Fruit fly (Drosophila melanogaster) whole organism, embryonic: ENCODE data around the gene Notum.

Experiments used
- B-H1 ChIP-seq: fragments of 200-800 bp; sonication (Bioruptor generic); IDR thresholded peaks from 3 replicates; pipeline ENCODE4 v1.3.6; 2022; ENCODE audit warnings: missing biosample characterization, missing genetic modification characterization
- CG11695 ChIP-seq: fragments of 200-800 bp; sonication (Bioruptor generic); IDR thresholded peaks from 3 replicates; pipeline ENCODE4 v1.3.6; 2022; ENCODE audit warnings: missing biosample characterization, missing genetic modification characterization
- CG12155 ChIP-seq: fragments of 200-800 bp; sonication (Bioruptor generic); optimal IDR thresholded peaks from 3 replicates; lab custom pipeline; 2016; ENCODE audit warnings: missing biosample characterization, missing genetic modification characterization
- CG12219 ChIP-seq: fragments of 200-800 bp; sonication (Bioruptor generic); optimal IDR thresholded peaks from 3 replicates; lab custom pipeline; 2018; ENCODE audit warnings: missing biosample characterization, mild to moderate bottlenecking, missing genetic modification characterization
- CG13123 ChIP-seq: fragments of 200-800 bp; sonication (Bioruptor generic); optimal IDR thresholded peaks from 2 replicates; lab custom pipeline; 2016; ENCODE audit warnings: missing biosample characterization, missing genetic modification characterization
- CG13424 ChIP-seq: fragments of 200-800 bp; sonication (Bioruptor generic); optimal IDR thresholded peaks from 2 replicates; lab custom pipeline; 2019; ENCODE audit warnings: missing biosample characterization, mild to moderate bottlenecking, missing genetic modification characterization, moderate library complexity
- CG13775 ChIP-seq: fragments of 200-800 bp; sonication (Bioruptor generic); optimal IDR thresholded peaks from 3 replicates; lab custom pipeline; 2017; ENCODE audit warnings: missing biosample characterization, mild to moderate bottlenecking, missing genetic modification characterization
- CG15011 ChIP-seq: fragments of 200-800 bp; sonication (Bioruptor generic); optimal IDR thresholded peaks from 3 replicates; lab custom pipeline; 2018; ENCODE audit warnings: missing biosample characterization, mild to moderate bottlenecking, missing genetic modification characterization
- CG17612 ChIP-seq: fragments of 200-800 bp; sonication (Bioruptor generic); IDR thresholded peaks from 2 replicates; pipeline ENCODE4 v1.3.6; 2022; ENCODE audit warnings: missing biosample characterization, missing genetic modification characterization
- CG18476 ChIP-seq: fragments of 200-800 bp; sonication (Bioruptor generic); optimal IDR thresholded peaks from 2 replicates; lab custom pipeline; 2016; ENCODE audit warnings: missing biosample characterization, mild to moderate bottlenecking, missing genetic modification characterization
- CG32772 ChIP-seq: fragments of 200-800 bp; sonication (Bioruptor generic); IDR thresholded peaks from 2 replicates; pipeline ENCODE4 v1.3.6; 2022; ENCODE audit warnings: missing biosample characterization, missing genetic modification characterization
- CG33557 ChIP-seq: fragments of 200-800 bp; sonication (Bioruptor generic); optimal IDR thresholded peaks from 2 replicates; lab custom pipeline; 2019; ENCODE audit warnings: missing biosample characterization, mild to moderate bottlenecking, missing genetic modification characterization, moderate library complexity
- CG3838 ChIP-seq: fragments of 200-800 bp; sonication (Bioruptor generic); optimal IDR thresholded peaks from 3 replicates; lab custom pipeline; 2016; ENCODE audit warnings: missing biosample characterization, missing genetic modification characterization
- CG3847 ChIP-seq: fragments of 200-800 bp; sonication (Bioruptor generic); IDR thresholded peaks from 2 replicates; pipeline ENCODE4 v1.3.6; 2022; ENCODE audit warnings: missing biosample characterization, missing genetic modification characterization
- CG6254 ChIP-seq: fragments of 200-800 bp; sonication (Bioruptor generic); optimal IDR thresholded peaks from 3 replicates; lab custom pipeline; 2017; ENCODE audit warnings: mild to moderate bottlenecking, missing biosample characterization, missing genetic modification reagents, missing genetic modification characterization
- CG8388 ChIP-seq: fragments of 200-800 bp; sonication (Bioruptor generic); optimal IDR thresholded peaks from 2 replicates; lab custom pipeline; 2019; ENCODE audit warnings: missing biosample characterization, mild to moderate bottlenecking, missing genetic modification characterization, moderate library complexity
- CG9727 ChIP-seq: fragments of 200-800 bp; sonication (Bioruptor generic); optimal IDR thresholded peaks from 3 replicates; lab custom pipeline; 2017; ENCODE audit warnings: missing biosample characterization, mild to moderate bottlenecking, missing genetic modification characterization
- E2f2 ChIP-seq: fragments of 200-800 bp; sonication (Bioruptor generic); IDR thresholded peaks from 2 replicates; pipeline ENCODE4 v1.3.6; 2022; ENCODE audit warnings: missing biosample characterization, missing genetic modification characterization
- Eip74EF ChIP-seq, 2 experiments: fragments of 200-800 bp in 1 of 2; fragments of >200 bp in 1 of 2; sonication (Bioruptor generic) in 1 of 2; optimal IDR thresholded peaks; 2 replicates each; lab custom pipeline; 2017 to 2019; ENCODE audit warnings: missing biosample characterization in 2 of 2, missing genetic modification characterization in 2 of 2, mild to moderate bottlenecking in 1 of 2, moderate library complexity in 1 of 2
- Ets97D ChIP-seq: fragments of 200-800 bp; sonication (Bioruptor generic); optimal IDR thresholded peaks from 3 replicates; lab custom pipeline; 2016; ENCODE audit warnings: missing biosample characterization, missing genetic modification characterization
- Fer1 ChIP-seq: fragments of 200-800 bp; sonication (Bioruptor generic); optimal IDR thresholded peaks from 2 replicates; lab custom pipeline; 2017; ENCODE audit warnings: missing biosample characterization, mild to moderate bottlenecking, missing genetic modification characterization
- NC2β ChIP-seq: fragments of 200-800 bp; sonication (Bioruptor generic); optimal IDR thresholded peaks from 2 replicates; lab custom pipeline; 2016; ENCODE audit warnings: missing biosample characterization, missing genetic modification characterization
- Nf-YC ChIP-seq: fragments of 200-800 bp; optimal IDR thresholded peaks from 3 replicates; lab custom pipeline; 2019; ENCODE audit warnings: missing biosample characterization, mild to moderate bottlenecking, missing genetic modification characterization, moderate library complexity
- Oli ChIP-seq: fragments of 200-800 bp; sonication (Bioruptor generic); optimal IDR thresholded peaks from 2 replicates; lab custom pipeline; 2018; ENCODE audit warnings: missing biosample characterization, mild to moderate bottlenecking, missing genetic modification characterization, moderate library complexity
- Ptx1 ChIP-seq: fragments of 200-800 bp; sonication (Bioruptor generic); IDR thresholded peaks from 2 replicates; pipeline ENCODE4 v1.3.6; 2022; ENCODE audit warnings: missing biosample characterization, missing genetic modification characterization
- Side ChIP-seq: fragments of 200-800 bp; sonication (Bioruptor generic); optimal IDR thresholded peaks from 2 replicates; lab custom pipeline; 2016; ENCODE audit warnings: missing biosample characterization, missing genetic modification characterization
- Vsx1 ChIP-seq: fragments of 200-800 bp; sonication (Bioruptor generic); optimal IDR thresholded peaks from 2 replicates; lab custom pipeline; 2017; ENCODE audit warnings: missing biosample characterization, mild to moderate bottlenecking, missing genetic modification characterization, missing genetic modification reagents
- ab ChIP-seq: fragments of 200-800 bp; sonication (Bioruptor generic); optimal IDR thresholded peaks from 2 replicates; lab custom pipeline; 2016; ENCODE audit warnings: missing biosample characterization, missing genetic modification characterization
- ara ChIP-seq: fragments of 200-800 bp; sonication (Bioruptor generic); IDR thresholded peaks from 2 replicates; pipeline ENCODE4 v1.3.6; 2022; ENCODE audit warnings: missing biosample characterization, missing genetic modification characterization
- bbx ChIP-seq: fragments of 200-800 bp; sonication (Bioruptor generic); IDR thresholded peaks from 2 replicates; pipeline ENCODE4 v1.3.6; 2022; ENCODE audit warnings: missing biosample characterization, missing genetic modification characterization; ENCODE audit not compliant: partially characterized antibody
- caup ChIP-seq: fragments of 200-800 bp; sonication (Bioruptor generic); optimal IDR thresholded peaks from 3 replicates; lab custom pipeline; 2017; ENCODE audit warnings: missing biosample characterization, mild to moderate bottlenecking, missing genetic modification characterization, moderate library complexity; ENCODE audit not compliant: severe bottlenecking
- chinmo ChIP-seq: fragments of 200-800 bp; sonication (Bioruptor generic); IDR thresholded peaks from 4 replicates; pipeline ENCODE4 v1.3.6; 2022; ENCODE audit warnings: missing biosample characterization, missing genetic modification characterization; ENCODE audit not compliant: partially characterized antibody
- disco-r ChIP-seq: fragments of 200-800 bp; sonication (Bioruptor generic); optimal IDR thresholded peaks from 2 replicates; lab custom pipeline; 2016; ENCODE audit warnings: missing biosample characterization, missing genetic modification characterization
- dmrt11E ChIP-seq: fragments of 200-800 bp; sonication (Bioruptor generic); optimal IDR thresholded peaks from 3 replicates; lab custom pipeline; 2018; ENCODE audit warnings: missing biosample characterization, mild to moderate bottlenecking, missing genetic modification characterization, moderate library complexity
- dmrt99B ChIP-seq: fragments of 200-800 bp; sonication (Bioruptor generic); optimal IDR thresholded peaks from 2 replicates; lab custom pipeline; 2018; ENCODE audit warnings: missing biosample characterization, mild to moderate bottlenecking, missing genetic modification characterization, moderate library complexity
- ewg ChIP-seq: fragments of 200-800 bp; sonication (Bioruptor generic); optimal IDR thresholded peaks from 3 replicates; lab custom pipeline; 2017; ENCODE audit warnings: mild to moderate bottlenecking, missing biosample characterization, missing genetic modification reagents, missing genetic modification characterization
- fd102C ChIP-seq: fragments of 200-800 bp; sonication (Bioruptor generic); optimal IDR thresholded peaks from 2 replicates; lab custom pipeline; 2018; ENCODE audit warnings: missing biosample characterization, mild to moderate bottlenecking, missing genetic modification characterization, moderate library complexity
- ftz-f1 ChIP-seq: fragments of 200-800 bp; sonication (Bioruptor generic); optimal IDR thresholded peaks from 2 replicates; lab custom pipeline; 2016; ENCODE audit warnings: missing biosample characterization, missing genetic modification characterization
- lab ChIP-seq: fragments of 200-800 bp; sonication (Bioruptor generic); optimal IDR thresholded peaks from 3 replicates; lab custom pipeline; 2017; ENCODE audit warnings: missing biosample characterization, missing genetic modification characterization, mild to moderate bottlenecking, moderate library complexity, missing genetic modification reagents
- mam ChIP-seq: fragments of 200-800 bp; sonication (Bioruptor generic); optimal IDR thresholded peaks from 3 replicates; lab custom pipeline; 2016; ENCODE audit warnings: missing biosample characterization, missing genetic modification characterization
- pan ChIP-seq, 4 experiments: fragments of >200 bp in 3 of 4; fragments of 200-800 bp in 1 of 4; sonication (Bioruptor generic) in 1 of 4; optimal IDR thresholded peaks in 3 of 4; IDR thresholded peaks in 1 of 4; 2 replicates each; pipeline versions ENCODE4 v1.3.6 to Lab custom; 2017 to 2022; ENCODE audit warnings: missing biosample characterization in 2 of 4, missing genetic modification characterization in 2 of 4, mixed read lengths in 1 of 4
- pros ChIP-seq: fragments of 200-800 bp; sonication (Bioruptor generic); optimal IDR thresholded peaks from 3 replicates; lab custom pipeline; 2019; ENCODE audit warnings: missing biosample characterization, mild to moderate bottlenecking, missing genetic modification characterization, moderate library complexity
- psq ChIP-seq: fragments of 200-800 bp; sonication (Bioruptor generic); optimal IDR thresholded peaks from 2 replicates; lab custom pipeline; 2017; ENCODE audit warnings: missing biosample characterization, missing genetic modification characterization
- so ChIP-seq: fragments of 200-800 bp; sonication (Bioruptor generic); IDR thresholded peaks from 3 replicates; pipeline ENCODE4 v1.3.6; 2022; ENCODE audit warnings: missing biosample characterization, missing genetic modification characterization
- stc ChIP-seq: fragments of 200-800 bp; sonication (Bioruptor generic); IDR thresholded peaks from 2 replicates; pipeline ENCODE4 v1.3.6; 2022; ENCODE audit warnings: missing biosample characterization, missing genetic modification characterization
- tap ChIP-seq: fragments of 200-800 bp; optimal IDR thresholded peaks from 3 replicates; lab custom pipeline; 2019; ENCODE audit warnings: missing biosample characterization, mild to moderate bottlenecking, missing genetic modification characterization, moderate library complexity
- trh ChIP-seq: fragments of 200-800 bp; sonication (Bioruptor generic); optimal IDR thresholded peaks from 2 replicates; lab custom pipeline; 2016; ENCODE audit warnings: missing biosample characterization, missing genetic modification characterization
- unpg ChIP-seq: fragments of 200-800 bp; sonication (Bioruptor generic); optimal IDR thresholded peaks from 3 replicates; lab custom pipeline; 2018; ENCODE audit warnings: missing biosample characterization, mild to moderate bottlenecking, missing genetic modification characterization, moderate library complexity
- wor ChIP-seq: fragments of 200-800 bp; sonication (Bioruptor generic); IDR thresholded peaks from 2 replicates; pipeline ENCODE4 v1.3.6; 2022; ENCODE audit warnings: missing biosample characterization, missing genetic modification characterization

The Notum gene

DNA sequence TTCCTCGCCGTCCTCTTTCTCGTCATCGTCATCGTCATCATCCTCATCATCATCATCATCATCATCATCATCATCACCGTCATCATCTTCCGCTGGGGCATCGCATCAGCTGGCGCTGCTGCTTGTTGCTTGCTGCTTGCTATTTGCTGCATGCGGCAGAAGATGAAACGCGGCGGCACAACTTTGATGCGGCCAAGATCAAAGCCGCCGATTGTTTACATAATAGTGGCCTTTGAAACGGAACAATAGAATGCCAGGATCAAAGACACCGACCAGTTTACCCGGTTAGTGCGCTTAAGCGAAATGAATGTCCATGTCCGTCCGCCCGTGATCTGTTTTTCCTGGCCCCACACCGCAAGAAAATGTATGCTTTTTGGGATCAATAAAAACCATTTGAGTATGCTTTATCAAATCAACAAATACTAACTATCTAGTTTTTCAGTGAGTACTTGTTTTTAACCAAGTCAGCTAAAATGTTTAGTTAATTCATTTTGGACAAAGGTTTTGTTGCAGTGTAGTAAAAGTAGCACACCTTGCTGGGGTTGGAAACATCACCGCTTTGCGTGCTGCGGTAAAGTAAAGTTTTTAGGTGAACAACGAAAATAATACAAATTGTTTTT lies 2.1 kb upstream of the Notum start (continued):
- TF ChIP-seq ftz-f1 (GFP tag; lab: Kevin White, UChicago) (no peak), CG3847 (GFP tag; lab: Robert Waterston, UW) (no peak), CG13123 (GFP tag; lab: Kevin White, UChicago) (no peak), Fer1 (GFP tag; lab: Kevin White, UChicago) (no peak), dmrt11E (tag; lab: Kevin White, UChicago) (peak; percentile 92), CG9727 (GFP tag; lab: Kevin White, UChicago) (peak; percentile 80), pros (no peak), Vsx1 (no peak), E2f2 (GFP tag; lab: Robert Waterston, UW) (peak; percentile 18; the same call in 1 of the 2 replicates), lab (no peak), Eip74EF (GFP tag; optimal IDR thresholded peaks at IDR 0.05; lab: Kevin White, UChicago) (no peak), CG15011 (GFP tag; lab: Kevin White, UChicago) (no peak), B-H1 (GFP tag; lab: Robert Waterston, UW) (no peak), CG12155 (GFP tag; lab: Kevin White, UChicago) (peak; percentile 11), CG17612 (GFP tag; lab: Robert Waterston, UW) (no peak), CG33557 (peak; percentile 70), so (no peak), stc (GFP tag; lab: Robert Waterston, UW) (no peak), disco-r (GFP tag; lab: Kevin White, UChicago) (peak; percentile 16), dmrt99B (tag; lab: Kevin White, UChicago) (peak; percentile 59), CG13424 (tag; lab: Kevin White, UChicago) (peak; percentile 46), CG13775 (GFP tag; lab: Kevin White, UChicago) (peak; percentile 51), NC2β (GFP tag; lab: Kevin White, UChicago) (peak; percentile 41), CG11695 (no peak), Oli (tag; lab: Kevin White, UChicago) (peak; percentile 45), tap (tag; lab: Kevin White, UChicago) (no peak), fd102C (peak; percentile 87), ab (no peak), unpg (GFP tag; lab: Kevin White, UChicago) (peak; percentile 65), CG8388 (GFP tag; lab: Kevin White, UChicago) (peak; percentile 62), Side (peak; percentile 46), mam (GFP tag; lab: Kevin White, UChicago) (peak; percentile 1), ara (GFP tag; lab: Robert Waterston, UW) (peak; percentile 78), CG12219 (GFP tag; lab: Kevin White, UChicago) (peak; percentile 39), trh (GFP tag; lab: Kevin White, UChicago) (no peak), CG3838 (no peak), CG6254 (GFP tag; lab: Kevin White, UChicago) (no peak), CG32772 (peak; percentile 22; the same call in 1 of the 2 replicates), Ets97D (GFP tag; lab: Kevin White, UChicago) (no peak), Nf-YC (tag; lab: Kevin White, UChicago) (no peak), psq (no peak), ewg (GFP tag; lab: Kevin White, UChicago) (peak; percentile 8), caup (GFP tag; lab: Kevin White, UChicago) (no peak), chinmo (GFP tag; lab: Robert Waterston, UW) (no peak), wor (GFP tag; lab: Robert Waterston, UW) (no peak), pan (optimal IDR thresholded peaks at IDR 0.05; lab: Kevin White, UChicago) (peak in 1 of 2 experiments; percentile 70), pan (GFP tag; optimal IDR thresholded peaks at IDR 0.05 in 1 of 2, IDR thresholded peaks at IDR 0.05 in 1 of 2) (peak in 1 of 2 experiments; percentile 76), CG18476 (GFP tag; lab: Kevin White, UChicago) (no peak), bbx (GFP tag; lab: Robert Waterston, UW) (no peak), Ptx1 (GFP tag; lab: Robert Waterston, UW) (no peak)
